Fruit fly (Drosophila melanogaster) whole organism, pupa: ENCODE data around the gene CG12691.

Experiments used
- CG10348 ChIP-seq: fragments of 200-800 bp; sonication (Bioruptor generic); IDR thresholded peaks from 2 replicates; pipeline ENCODE4 v1.3.6; 2022; ENCODE audit warnings: missing biosample characterization, missing genetic modification characterization
- CG12605 ChIP-seq: fragments of 200-800 bp; sonication (Bioruptor generic); IDR thresholded peaks from 2 replicates; pipeline ENCODE4 v1.3.6; 2022; ENCODE audit warnings: missing biosample characterization, missing genetic modification characterization
- CG13204 ChIP-seq: fragments of 200-800 bp; sonication (Bioruptor generic); optimal IDR thresholded peaks from 2 replicates; lab custom pipeline; 2018; ENCODE audit warnings: missing biosample characterization, mild to moderate bottlenecking, missing genetic modification characterization, moderate library complexity
- CG14655 ChIP-seq: fragments of 200-800 bp; sonication (Bioruptor generic); optimal IDR thresholded peaks from 3 replicates; lab custom pipeline; 2017; ENCODE audit warnings: mild to moderate bottlenecking, missing biosample characterization, missing genetic modification reagents, missing genetic modification characterization
- CG15710 ChIP-seq: fragments of 200-800 bp; sonication (Bioruptor generic); optimal IDR thresholded peaks from 2 replicates; lab custom pipeline; 2018; ENCODE audit warnings: missing biosample characterization, mild to moderate bottlenecking, missing genetic modification characterization, moderate library complexity
- CG17806 ChIP-seq: fragments of 200-800 bp; sonication (Bioruptor generic); optimal IDR thresholded peaks from 2 replicates; lab custom pipeline; 2018; ENCODE audit warnings: missing biosample characterization, mild to moderate bottlenecking, missing genetic modification characterization, moderate library complexity
- CG32121 ChIP-seq: fragments of 200-800 bp; sonication (Bioruptor generic); IDR thresholded peaks from 2 replicates; pipeline ENCODE4 v1.3.6; 2022; ENCODE audit warnings: missing biosample characterization, missing genetic modification characterization
- CG34367 ChIP-seq: fragments of 200-800 bp; sonication (Bioruptor generic); optimal IDR thresholded peaks from 2 replicates; lab custom pipeline; 2018; ENCODE audit warnings: missing biosample characterization, mild to moderate bottlenecking, missing genetic modification characterization
- CG4496 ChIP-seq: fragments of 200-800 bp; sonication (Bioruptor generic); IDR thresholded peaks from 3 replicates; pipeline ENCODE4 v1.3.6; 2022; ENCODE audit warnings: missing biosample characterization, missing genetic modification characterization
- CG8159 ChIP-seq: fragments of 200-800 bp; sonication (Bioruptor generic); optimal IDR thresholded peaks from 3 replicates; lab custom pipeline; 2018; ENCODE audit warnings: missing biosample characterization, mild to moderate bottlenecking, missing genetic modification characterization, moderate library complexity
- CG8301 ChIP-seq: fragments of 200-800 bp; sonication (Bioruptor generic); optimal IDR thresholded peaks from 2 replicates; lab custom pipeline; 2018; ENCODE audit warnings: missing biosample characterization, mild to moderate bottlenecking, missing genetic modification characterization
- CG9948 ChIP-seq: fragments of 200-800 bp; sonication (Bioruptor generic); optimal IDR thresholded peaks from 2 replicates; lab custom pipeline; 2018; ENCODE audit warnings: missing biosample characterization, mild to moderate bottlenecking, missing genetic modification characterization, moderate library complexity
- D1 ChIP-seq: fragments of 200-800 bp; sonication (Bioruptor generic); optimal IDR thresholded peaks from 2 replicates; lab custom pipeline; 2018; ENCODE audit warnings: missing biosample characterization, mild to moderate bottlenecking, missing genetic modification characterization, moderate library complexity
- EcR ChIP-seq: fragments of 200-800 bp; sonication (Bioruptor generic); optimal IDR thresholded peaks from 3 replicates; lab custom pipeline; 2019; ENCODE audit warnings: missing biosample characterization, missing genetic modification characterization, mild to moderate bottlenecking, moderate library complexity, missing genetic modification reagents
- Ets98B ChIP-seq: fragments of 200-800 bp; sonication (Bioruptor generic); IDR thresholded peaks from 2 replicates; pipeline ENCODE4 v1.3.6; 2022; ENCODE audit warnings: missing biosample characterization, missing genetic modification characterization
- Pif1A ChIP-seq: fragments of 200-800 bp; sonication (Bioruptor generic); optimal IDR thresholded peaks from 3 replicates; lab custom pipeline; 2016; ENCODE audit warnings: missing biosample characterization, missing genetic modification characterization
- Pif1B ChIP-seq: fragments of 200-800 bp; sonication (Bioruptor generic); optimal IDR thresholded peaks from 3 replicates; lab custom pipeline; 2016; ENCODE audit warnings: missing biosample characterization, missing genetic modification characterization
- Snoo ChIP-seq: fragments of 200-800 bp; sonication (Bioruptor generic); optimal IDR thresholded peaks from 3 replicates; lab custom pipeline; 2017; ENCODE audit warnings: missing biosample characterization, mild to moderate bottlenecking, missing genetic modification characterization, inconsistent platforms
- fd96Ca ChIP-seq: fragments of 200-800 bp; sonication (Bioruptor generic); IDR thresholded peaks from 3 replicates; pipeline ENCODE4 v1.3.6; 2022; ENCODE audit warnings: missing biosample characterization, missing genetic modification characterization
- gl ChIP-seq: fragments of 200-800 bp; sonication (Bioruptor generic); optimal IDR thresholded peaks from 2 replicates; lab custom pipeline; 2018; ENCODE audit warnings: missing biosample characterization, mild to moderate bottlenecking, missing genetic modification characterization
- rn ChIP-seq: fragments of 200-800 bp; sonication (Bioruptor generic); IDR thresholded peaks from 2 replicates; pipeline ENCODE4 v1.3.6; 2022; ENCODE audit warnings: missing biosample characterization, missing genetic modification characterization

Gene CG12691

DNA sequence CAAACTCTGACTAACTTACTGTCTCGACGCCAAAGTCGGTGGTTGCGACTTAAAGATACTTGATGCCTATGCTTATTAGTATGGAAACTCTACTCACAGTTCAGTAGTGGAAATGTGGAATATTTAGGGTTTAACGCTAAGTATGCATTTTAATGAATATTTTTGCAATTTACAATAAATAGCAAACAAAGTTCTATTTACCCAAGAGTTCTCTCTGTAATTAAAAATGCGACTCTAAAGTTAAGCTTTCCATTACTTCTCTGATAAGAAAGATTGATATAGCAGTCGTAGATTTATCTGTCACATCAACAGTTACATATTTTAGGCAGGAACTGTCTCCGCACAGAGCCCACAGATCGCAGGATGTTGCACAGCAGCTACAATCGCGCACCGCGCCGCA lies at the start of gene CG12691:
TSS of gene CG12691 (plus strand) at position 301 of the 400 bp plus-strand sequence.
- TF ChIP-seq CG4496 (GFP tag; lab: Robert Waterston, UW), result no peak
- TF ChIP-seq Ets98B (GFP tag; lab: Robert Waterston, UW), result no peak
- TF ChIP-seq CG10348, result no peak
- TF ChIP-seq CG8159 (tag; lab: Kevin White, UChicago), result no peak
- no peak for TF ChIP-seq Snoo
- TF ChIP-seq CG34367, result no peak

DNA sequence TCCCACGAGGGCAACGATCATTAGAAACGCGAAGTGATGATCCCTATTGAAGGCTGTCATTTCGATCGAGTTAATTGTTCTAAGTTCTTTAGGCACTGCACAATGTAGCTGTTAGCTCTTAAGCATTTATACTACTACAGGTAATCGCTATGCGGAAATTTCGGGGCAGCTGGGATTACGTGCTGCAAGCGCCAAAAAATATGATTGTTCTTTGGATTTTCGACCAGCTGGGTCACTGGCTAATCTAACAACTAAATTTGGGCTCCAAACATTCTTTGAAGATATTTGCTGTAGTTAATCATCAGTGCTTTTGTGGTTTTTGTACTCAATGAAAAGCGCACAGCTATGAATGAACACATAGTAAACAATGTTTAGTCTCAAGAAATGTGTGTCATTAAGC lies 48.6 kb upstream of the CG12691 start, which contains the start of gene CG15571:
TSS of gene CG15571 (minus strand) at position 101 of the 400 bp plus-strand sequence.
- TF ChIP-seq CG10348, result no peak
- no peak for TF ChIP-seq CG9948 (tag; lab: Kevin White, UChicago)
- no peak for TF ChIP-seq CG14655 (GFP tag; lab: Kevin White, UChicago)
- TF ChIP-seq CG12605 (GFP tag; lab: Robert Waterston, UW), result no peak
- no peak for TF ChIP-seq rn (GFP tag; lab: Robert Waterston, UW)
- no peak for TF ChIP-seq fd96Ca (GFP tag; lab: Robert Waterston, UW)
- no peak for TF ChIP-seq CG32121
- TF ChIP-seq CG17806, result no peak
- TF ChIP-seq CG34367, result no peak
- no peak for TF ChIP-seq Pif1A (GFP tag; lab: Kevin White, UChicago)
- no peak for TF ChIP-seq Pif1B (GFP tag; lab: Kevin White, UChicago)
- no peak for TF ChIP-seq CG8301 (tag; lab: Kevin White, UChicago)
- no peak for TF ChIP-seq CG4496 (GFP tag; lab: Robert Waterston, UW)
- TF ChIP-seq Snoo, result no peak
- no peak for TF ChIP-seq CG13204 (GFP tag; lab: Kevin White, UChicago)

DNA sequence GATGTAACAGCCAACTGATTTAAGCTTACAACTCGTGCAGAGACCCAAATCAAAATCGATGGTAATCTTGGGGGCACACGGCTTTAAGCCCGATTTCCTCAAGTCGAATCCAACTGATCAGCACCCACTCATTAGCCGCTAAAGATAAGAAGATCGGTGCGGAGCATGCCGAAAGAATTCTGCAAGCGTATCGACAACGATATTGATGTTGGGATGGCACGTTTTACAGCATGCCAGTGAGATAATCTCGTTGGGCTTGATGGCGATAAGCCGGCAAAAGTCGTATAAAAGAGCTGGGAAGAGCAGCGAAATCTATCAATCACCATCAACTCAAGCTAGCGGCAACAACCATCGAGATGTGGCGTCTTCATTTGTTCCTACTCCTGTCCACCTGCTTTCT lies 48.0 kb upstream of the CG12691 start, which contains the start of gene CG15570:
TSS of gene CG15570 (plus strand) at position 301 of the 400 bp plus-strand sequence.
- TF ChIP-seq CG8301 (tag; lab: Kevin White, UChicago), result no peak
- no peak for TF ChIP-seq Ets98B (GFP tag; lab: Robert Waterston, UW)
- no peak for TF ChIP-seq fd96Ca (GFP tag; lab: Robert Waterston, UW)
- TF ChIP-seq CG8159 (tag; lab: Kevin White, UChicago), result no peak

DNA sequence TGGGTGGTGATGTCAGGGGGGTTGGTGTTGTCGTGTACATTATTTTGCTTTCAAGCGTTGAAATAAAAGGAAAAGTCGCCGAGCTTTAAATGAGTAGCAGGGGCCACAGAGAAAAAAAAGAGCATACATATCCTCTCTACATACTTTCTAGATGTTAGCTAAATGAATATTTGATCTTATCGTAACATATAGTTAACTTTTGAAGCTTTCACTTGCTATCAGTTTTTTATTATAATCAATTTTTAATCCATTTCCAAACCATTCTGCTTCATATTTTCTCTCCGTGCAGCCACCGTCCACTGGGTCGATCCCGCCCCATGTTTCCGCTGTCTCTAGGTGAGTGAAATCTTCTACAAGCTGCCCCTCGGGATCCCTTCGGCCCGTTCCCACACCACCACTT lies 40.9 kb upstream of the CG12691 start:
- no peak for TF ChIP-seq D1 (tag; lab: Kevin White, UChicago)

DNA sequence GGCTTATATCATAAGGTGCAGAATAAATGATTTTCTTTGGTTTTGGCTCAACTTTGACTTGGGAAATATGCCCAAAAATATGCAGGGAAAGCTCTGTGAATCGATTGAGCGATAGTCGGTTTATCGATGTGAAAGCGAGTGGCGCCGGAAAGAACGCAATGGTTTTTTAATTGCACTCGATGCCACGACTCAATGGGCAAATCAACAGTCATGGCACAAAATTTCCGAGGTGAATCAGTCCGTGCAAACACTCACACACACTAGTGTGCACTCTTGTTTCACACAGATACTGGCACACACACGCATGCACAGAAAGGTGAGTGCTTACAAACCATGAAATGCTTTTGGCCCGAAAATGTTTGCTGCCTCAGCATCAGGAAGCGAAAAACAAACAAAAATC lies 25.8 kb upstream of the CG12691 start:
- TF ChIP-seq CG4496 (GFP tag; lab: Robert Waterston, UW) (peak; percentile 73), CG10348 (no peak)
- TF ChIP-seq, all 21 proteins: peak for 1

DNA sequence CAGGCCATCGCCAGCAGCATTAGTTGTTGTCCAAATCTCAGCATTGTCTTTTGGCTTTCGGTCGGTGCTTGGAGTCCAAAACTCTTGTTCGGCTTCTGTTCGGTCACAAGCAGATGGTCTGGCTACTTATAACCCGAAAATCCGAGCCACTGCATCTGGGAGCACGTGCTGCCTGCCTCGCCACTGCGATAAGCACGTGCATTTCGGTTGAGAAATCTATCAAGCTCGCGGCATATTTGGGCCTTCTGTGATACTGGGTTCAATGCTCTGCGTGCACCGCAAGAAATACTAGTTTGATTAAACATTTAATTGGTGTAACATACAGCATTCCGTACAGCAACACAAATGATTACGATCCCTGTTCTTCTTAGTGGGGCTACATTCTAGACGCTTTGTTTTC lies 23.2 kb upstream of the CG12691 start, which contains the start of gene Femcoat:
TSS of gene Femcoat (minus strand) at position 101 of the 400 bp plus-strand sequence.
- no peak for TF ChIP-seq CG32121
- no peak for TF ChIP-seq CG13204 (GFP tag; lab: Kevin White, UChicago)
- no peak for TF ChIP-seq CG14655 (GFP tag; lab: Kevin White, UChicago)
- TF ChIP-seq CG34367, result no peak
- no peak for TF ChIP-seq D1 (tag; lab: Kevin White, UChicago)
- no peak for TF ChIP-seq rn (GFP tag; lab: Robert Waterston, UW)
- no peak for TF ChIP-seq Pif1A (GFP tag; lab: Kevin White, UChicago)
- no peak for TF ChIP-seq CG8301 (tag; lab: Kevin White, UChicago)
- no peak for TF ChIP-seq EcR (GFP tag; lab: Kevin White, UChicago)
- no peak for TF ChIP-seq CG15710
- TF ChIP-seq Snoo, result no peak

DNA sequence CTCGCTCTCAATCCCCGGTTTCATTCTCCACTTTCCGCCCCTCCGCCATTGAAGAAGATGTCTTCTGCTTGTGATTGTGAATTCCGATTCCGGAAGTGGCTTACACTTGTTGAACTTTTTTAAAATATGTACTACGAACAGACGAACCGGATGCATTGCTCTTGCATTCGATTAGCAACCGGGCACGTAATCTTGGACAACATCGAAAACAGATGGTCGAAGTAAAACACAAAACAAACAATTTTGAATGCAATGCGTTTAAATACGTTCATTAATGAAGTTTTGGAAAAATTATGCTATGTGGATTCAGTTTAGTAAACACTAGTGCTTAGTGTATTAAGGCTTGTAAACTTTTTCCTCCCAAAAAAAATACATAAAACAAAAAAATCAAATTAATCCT lies 19.9 kb upstream of the CG12691 start, which contains the start of gene Muc4B:
TSS of gene Muc4B (minus strand) at position 101 of the 400 bp plus-strand sequence.
- no peak for TF ChIP-seq EcR (GFP tag; lab: Kevin White, UChicago)
- TF ChIP-seq CG8159 (tag; lab: Kevin White, UChicago), result no peak
- no peak for TF ChIP-seq CG34367
- TF ChIP-seq Snoo, result no peak
- TF ChIP-seq CG10348, result no peak
- TF ChIP-seq rn (GFP tag; lab: Robert Waterston, UW), result no peak
- no peak for TF ChIP-seq Pif1B (GFP tag; lab: Kevin White, UChicago)
- TF ChIP-seq CG15710, result no peak
- no peak for TF ChIP-seq CG8301 (tag; lab: Kevin White, UChicago)
- TF ChIP-seq CG9948 (tag; lab: Kevin White, UChicago), result no peak
- TF ChIP-seq Pif1A (GFP tag; lab: Kevin White, UChicago), result no peak
- TF ChIP-seq gl, result no peak
- TF ChIP-seq D1 (tag; lab: Kevin White, UChicago), result no peak
- TF ChIP-seq CG17806, result no peak

DNA sequence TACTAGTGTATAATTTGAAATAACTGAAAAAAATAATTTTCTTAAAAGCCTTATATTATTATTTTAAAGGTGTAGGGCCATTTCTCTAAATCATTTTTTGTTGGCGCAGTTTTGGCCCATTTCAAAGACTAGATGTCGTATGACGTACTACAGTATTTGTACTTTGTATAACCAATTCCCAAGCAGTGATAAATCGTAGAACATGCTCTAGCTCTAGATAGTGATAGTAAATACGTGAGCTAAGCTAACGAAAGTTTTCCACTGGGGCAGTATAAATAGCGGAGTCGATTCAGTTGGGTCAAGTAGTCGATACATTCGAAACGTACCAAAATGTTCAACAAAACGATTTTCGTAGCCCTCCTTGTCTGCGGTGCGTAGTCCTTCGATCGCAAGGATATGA lies 18.9 kb upstream of the CG12691 start, which contains the start of gene CG43134:
TSS of gene CG43134 (plus strand) at position 301 of the 400 bp plus-strand sequence.
- TF ChIP-seq CG8159 (tag; lab: Kevin White, UChicago) (no peak), CG34367 (no peak), CG14655 (GFP tag; lab: Kevin White, UChicago) (no peak), Pif1B (GFP tag; lab: Kevin White, UChicago) (no peak), Ets98B (GFP tag; lab: Robert Waterston, UW) (no peak), CG10348 (no peak), CG4496 (GFP tag; lab: Robert Waterston, UW) (no peak)
